Fruit fly (Drosophila melanogaster) whole organism, embryonic: ENCODE data around the gene r2d2.

Source experiments
- C15 ChIP-seq: fragments of 200-800 bp; sonication (Bioruptor generic); IDR thresholded peaks from 3 replicates; pipeline ENCODE4 v1.3.6; 2022; ENCODE audit warnings: missing biosample characterization, missing genetic modification characterization
- CG10274 ChIP-seq: fragments of 200-800 bp; sonication (Bioruptor generic); optimal IDR thresholded peaks from 3 replicates; lab custom pipeline; 2017; ENCODE audit warnings: missing biosample characterization, mild to moderate bottlenecking, missing genetic modification characterization
- CG10565 ChIP-seq: fragments of 200-800 bp; sonication (Bioruptor generic); optimal IDR thresholded peaks from 3 replicates; lab custom pipeline; 2016; ENCODE audit warnings: missing biosample characterization, mild to moderate bottlenecking, missing genetic modification characterization
- CG10979 ChIP-seq: fragments of 200-800 bp; sonication (Bioruptor generic); optimal IDR thresholded peaks from 2 replicates; lab custom pipeline; 2018; ENCODE audit warnings: missing biosample characterization, mild to moderate bottlenecking, missing genetic modification characterization, moderate library complexity
- CG11560 ChIP-seq: fragments of 200-800 bp; sonication (Bioruptor generic); IDR thresholded peaks from 3 replicates; pipeline ENCODE4 v1.3.6; 2022; ENCODE audit warnings: missing biosample characterization, missing genetic modification characterization
- CG12071 ChIP-seq: fragments of 200-800 bp; sonication (Bioruptor generic); optimal IDR thresholded peaks from 3 replicates; lab custom pipeline; 2018; ENCODE audit warnings: missing biosample characterization, mild to moderate bottlenecking, missing genetic modification characterization
- CG12299 ChIP-seq: fragments of 200-800 bp; sonication (Bioruptor generic); optimal IDR thresholded peaks from 2 replicates; lab custom pipeline; 2018; ENCODE audit warnings: missing biosample characterization, mild to moderate bottlenecking, missing genetic modification characterization
- CG14965 ChIP-seq: fragments of 200-800 bp; sonication (Bioruptor generic); optimal IDR thresholded peaks from 2 replicates; lab custom pipeline; 2016; ENCODE audit warnings: missing biosample characterization, missing genetic modification characterization, borderline replicate concordance
- CG1602 ChIP-seq: fragments of 200-800 bp; sonication (Bioruptor generic); optimal IDR thresholded peaks from 3 replicates; lab custom pipeline; 2016; ENCODE audit warnings: missing biosample characterization, missing genetic modification characterization
- CG18476 ChIP-seq: fragments of 200-800 bp; sonication (Bioruptor generic); optimal IDR thresholded peaks from 2 replicates; lab custom pipeline; 2016; ENCODE audit warnings: missing biosample characterization, mild to moderate bottlenecking, missing genetic modification characterization
- CG31224 ChIP-seq: fragments of 200-800 bp; sonication (Bioruptor generic); IDR thresholded peaks from 2 replicates; pipeline ENCODE4 v1.3.6; 2022; ENCODE audit warnings: missing biosample characterization, missing genetic modification characterization
- CG33213 ChIP-seq: fragments of 200-800 bp; sonication (Bioruptor generic); optimal IDR thresholded peaks from 3 replicates; lab custom pipeline; 2016; ENCODE audit warnings: missing biosample characterization, missing genetic modification characterization
- CG4360 ChIP-seq: fragments of 200-800 bp; sonication (Bioruptor generic); IDR thresholded peaks from 2 replicates; pipeline ENCODE4 v1.3.6; 2022; ENCODE audit warnings: missing biosample characterization, missing genetic modification characterization
- CG4424 ChIP-seq: fragments of 200-800 bp; sonication (Bioruptor generic); optimal IDR thresholded peaks from 3 replicates; lab custom pipeline; 2016; ENCODE audit warnings: missing biosample characterization, missing genetic modification characterization
- CG5245 ChIP-seq: fragments of 200-800 bp; sonication (Bioruptor generic); optimal IDR thresholded peaks from 3 replicates; lab custom pipeline; 2016; ENCODE audit warnings: missing biosample characterization, missing genetic modification characterization
- CG7372 ChIP-seq: fragments of 200-800 bp; sonication (Bioruptor generic); IDR thresholded peaks from 2 replicates; pipeline ENCODE4 v1.3.6; 2022; ENCODE audit warnings: missing biosample characterization, missing genetic modification characterization
- CG8290 ChIP-seq, 3 experiments: fragments of 200-800 bp; sonication (Bioruptor generic); optimal IDR thresholded peaks; 2 replicates each; lab custom pipeline; 2016 to 2019; ENCODE audit warnings: missing biosample characterization in 3 of 3, missing genetic modification characterization in 3 of 3, mild to moderate bottlenecking in 2 of 3, moderate library complexity in 1 of 3
- CG9932 ChIP-seq: fragments of 200-800 bp; sonication (Bioruptor generic); IDR thresholded peaks from 2 replicates; pipeline ENCODE4 v1.3.6; 2022; ENCODE audit warnings: missing biosample characterization, missing genetic modification characterization
- CoRest ChIP-seq: fragments of 200-800 bp; sonication (Bioruptor generic); optimal IDR thresholded peaks from 3 replicates; lab custom pipeline; 2018; ENCODE audit warnings: missing biosample characterization, mild to moderate bottlenecking, missing genetic modification characterization, moderate library complexity
- Dad ChIP-seq: fragments of 200-800 bp; sonication (Bioruptor generic); optimal IDR thresholded peaks from 3 replicates; lab custom pipeline; 2016; ENCODE audit warnings: missing biosample characterization, missing genetic modification characterization
- Doc3 ChIP-seq: fragments of 200-800 bp; sonication (Bioruptor generic); IDR thresholded peaks from 3 replicates; pipeline ENCODE4 v1.3.6; 2022; ENCODE audit warnings: missing biosample characterization, missing genetic modification characterization; ENCODE audit not compliant: partially characterized antibody
- Drgx ChIP-seq: fragments of 200-800 bp; sonication (Bioruptor generic); IDR thresholded peaks from 2 replicates; pipeline ENCODE4 v1.3.6; 2022; ENCODE audit warnings: missing biosample characterization, missing genetic modification characterization
- Elba2 ChIP-seq: fragments of 200-800 bp; sonication (Bioruptor generic); optimal IDR thresholded peaks from 3 replicates; lab custom pipeline; 2016; ENCODE audit warnings: missing biosample characterization, missing genetic modification characterization
- Hr51 ChIP-seq, 2 experiments: fragments of 200-800 bp; sonication (Bioruptor generic); optimal IDR thresholded peaks; 2 replicates in 1 of 2; 3 replicates in 1 of 2; lab custom pipeline; 2016 to 2018; ENCODE audit warnings: missing biosample characterization in 2 of 2, missing genetic modification characterization in 2 of 2, mild to moderate bottlenecking in 1 of 2, moderate library complexity in 1 of 2
- Jarid2 ChIP-seq: fragments of 200-800 bp; sonication (Bioruptor generic); optimal IDR thresholded peaks from 3 replicates; lab custom pipeline; 2017; ENCODE audit warnings: mild to moderate bottlenecking, missing biosample characterization, missing genetic modification reagents, missing genetic modification characterization
- NC2β ChIP-seq: fragments of 200-800 bp; sonication (Bioruptor generic); optimal IDR thresholded peaks from 2 replicates; lab custom pipeline; 2016; ENCODE audit warnings: missing biosample characterization, missing genetic modification characterization
- Nf-YC ChIP-seq: fragments of 200-800 bp; optimal IDR thresholded peaks from 3 replicates; lab custom pipeline; 2019; ENCODE audit warnings: missing biosample characterization, mild to moderate bottlenecking, missing genetic modification characterization, moderate library complexity
- Oaz ChIP-seq: fragments of 200-800 bp; sonication (Bioruptor generic); IDR thresholded peaks from 2 replicates; pipeline ENCODE4 v1.3.6; 2022; ENCODE audit warnings: missing biosample characterization, missing genetic modification characterization
- Opbp ChIP-seq: fragments of 200-800 bp; sonication (Bioruptor generic); IDR thresholded peaks from 3 replicates; pipeline ENCODE4 v1.3.6; 2022; ENCODE audit warnings: missing biosample characterization, missing genetic modification characterization; ENCODE audit not compliant: partially characterized antibody
- Scr ChIP-seq: fragments of 200-800 bp; sonication (Bioruptor generic); IDR thresholded peaks from 2 replicates; pipeline ENCODE4 v1.3.6; 2022; ENCODE audit warnings: missing biosample characterization, missing genetic modification characterization; ENCODE audit not compliant: partially characterized antibody
- bowl ChIP-seq: fragments of 200-800 bp; sonication (Bioruptor generic); IDR thresholded peaks from 2 replicates; pipeline ENCODE4 v1.3.6; 2022; ENCODE audit warnings: missing biosample characterization, missing genetic modification characterization
- crol ChIP-seq: fragments of 200-800 bp; sonication (Bioruptor generic); IDR thresholded peaks from 2 replicates; pipeline ENCODE4 v1.3.6; 2022; ENCODE audit warnings: missing biosample characterization, missing genetic modification characterization
- emc ChIP-seq: fragments of 200-800 bp; sonication (Bioruptor generic); optimal IDR thresholded peaks from 2 replicates; lab custom pipeline; 2016; ENCODE audit warnings: missing biosample characterization, missing genetic modification characterization
- en ChIP-seq: fragments of 200-800 bp; sonication (Bioruptor generic); optimal IDR thresholded peaks from 2 replicates; lab custom pipeline; 2016; ENCODE audit warnings: missing biosample characterization, missing genetic modification characterization
- eve ChIP-seq, 2 experiments: fragments of >200 bp; optimal IDR thresholded peaks; 2 replicates each; lab custom pipeline; 2017; ENCODE audit warnings: missing biosample characterization in 2 of 2, missing genetic modification characterization in 2 of 2
- ind ChIP-seq: fragments of 200-800 bp; sonication (Bioruptor generic); optimal IDR thresholded peaks from 3 replicates; lab custom pipeline; 2016; ENCODE audit warnings: missing biosample characterization, missing genetic modification characterization
- kni ChIP-seq: fragments of 200-800 bp; sonication (Bioruptor generic); optimal IDR thresholded peaks from 3 replicates; lab custom pipeline; 2017; ENCODE audit warnings: mild to moderate bottlenecking, missing biosample characterization, missing genetic modification reagents, missing genetic modification characterization
- lbe ChIP-seq: fragments of 200-800 bp; sonication (Bioruptor generic); optimal IDR thresholded peaks from 2 replicates; lab custom pipeline; 2016; ENCODE audit warnings: missing biosample characterization, mild to moderate bottlenecking, missing genetic modification characterization
- pros ChIP-seq: fragments of 200-800 bp; sonication (Bioruptor generic); optimal IDR thresholded peaks from 3 replicates; lab custom pipeline; 2019; ENCODE audit warnings: missing biosample characterization, mild to moderate bottlenecking, missing genetic modification characterization, moderate library complexity
- schlank ChIP-seq: fragments of 200-800 bp; sonication (Bioruptor generic); optimal IDR thresholded peaks from 2 replicates; lab custom pipeline; 2018; ENCODE audit warnings: missing biosample characterization, mild to moderate bottlenecking, missing genetic modification characterization
- sens-2 ChIP-seq: fragments of 200-800 bp; sonication (Bioruptor generic); IDR thresholded peaks from 2 replicates; pipeline ENCODE4 v1.3.6; 2022; ENCODE audit warnings: missing biosample characterization, missing genetic modification characterization
- sisA ChIP-seq: fragments of 200-800 bp; sonication (Bioruptor generic); IDR thresholded peaks from 2 replicates; pipeline ENCODE4 v1.3.6; 2022; ENCODE audit warnings: missing biosample characterization, missing genetic modification characterization
- slbo ChIP-seq: fragments of 200-800 bp; sonication (Bioruptor generic); IDR thresholded peaks from 2 replicates; pipeline ENCODE4 v1.3.6; 2022; ENCODE audit warnings: missing biosample characterization, missing genetic modification characterization
- slp2 ChIP-seq: fragments of 200-800 bp; sonication (Bioruptor generic); optimal IDR thresholded peaks from 2 replicates; lab custom pipeline; 2016; ENCODE audit warnings: missing biosample characterization, missing genetic modification characterization
- sqz ChIP-seq: fragments of 200-800 bp; sonication (Bioruptor generic); optimal IDR thresholded peaks from 3 replicates; lab custom pipeline; 2018; ENCODE audit warnings: missing biosample characterization, mild to moderate bottlenecking, missing genetic modification characterization
- tio ChIP-seq: fragments of 200-800 bp; sonication (Bioruptor generic); optimal IDR thresholded peaks from 2 replicates; lab custom pipeline; 2017; ENCODE audit warnings: missing biosample characterization, missing genetic modification characterization, inconsistent platforms
- wdn ChIP-seq: fragments of 200-800 bp; sonication (Bioruptor generic); IDR thresholded peaks from 2 replicates; pipeline ENCODE4 v1.3.6; 2022; ENCODE audit warnings: missing biosample characterization, missing genetic modification characterization
- wor ChIP-seq: fragments of 200-800 bp; sonication (Bioruptor generic); IDR thresholded peaks from 2 replicates; pipeline ENCODE4 v1.3.6; 2022; ENCODE audit warnings: missing biosample characterization, missing genetic modification characterization
- z ChIP-seq: fragments of 200-800 bp; sonication (Bioruptor generic); IDR thresholded peaks from 3 replicates; pipeline ENCODE4 v1.3.6; 2022; ENCODE audit warnings: missing biosample characterization, missing genetic modification characterization

The r2d2 gene

dm6 chr2L:7782788-7783401 is 17.1 kb upstream of the r2d2 start, which contains the start of gene Brd7-9 (continued):
- TF ChIP-seq CG12299 (tag; lab: Kevin White, UChicago) = peak; percentile 56
- TF ChIP-seq CG10979 (tag; lab: Kevin White, UChicago) = peak; percentile 73
- TF ChIP-seq CG33213 = peak; percentile 38
- peak; percentile 48 for TF ChIP-seq CG8290 (GFP tag; optimal IDR thresholded peaks at IDR 0.05; lab: Kevin White, UChicago)
- peak in 1 of 2 experiments; percentile 87 for TF ChIP-seq CG8290 (tag; optimal IDR thresholded peaks at IDR 0.05; lab: Kevin White, UChicago)
- TF ChIP-seq Dad (GFP tag; lab: Kevin White, UChicago) = peak; percentile 59
- peak; percentile 56; the same call in 1 of the 2 replicates for TF ChIP-seq CG31224 (GFP tag; lab: Robert Waterston, UW)
- 0 out of 2 replicates have a peak, but pooled peaks have one; percentile 6 for TF ChIP-seq CG4360 (GFP tag; lab: Robert Waterston, UW)
- TF ChIP-seq Drgx (GFP tag; lab: Robert Waterston, UW) = peak; percentile 87
- TF ChIP-seq NC2β = peak; percentile 43
- peak; percentile 51 for TF ChIP-seq CG5245
- TF ChIP-seq Elba2 (GFP tag; lab: Kevin White, UChicago) = no peak
- peak; percentile 63; the same call in 1 of the 3 replicates for TF ChIP-seq C15
- TF ChIP-seq slbo = peak; percentile 82
- TF ChIP-seq CG10274 = peak; percentile 7
- peak; percentile 50 for TF ChIP-seq Scr (GFP tag; lab: Robert Waterston, UW)
- TF ChIP-seq Opbp (GFP tag; lab: Robert Waterston, UW) = no peak
- peak; percentile 54 for TF ChIP-seq sisA (GFP tag; lab: Robert Waterston, UW)
- peak; percentile 35 for TF ChIP-seq CG1602 (GFP tag; lab: Kevin White, UChicago)
- TF ChIP-seq z = no peak
- peak; percentile 56 for TF ChIP-seq tio (GFP tag; lab: Kevin White, UChicago)
- TF ChIP-seq CG10565 (GFP tag; lab: Kevin White, UChicago) = no peak
- no peak for TF ChIP-seq CG14965 (GFP tag; lab: Kevin White, UChicago)
- TF ChIP-seq pros (GFP tag; lab: Kevin White, UChicago) = no peak
- no peak for TF ChIP-seq CG11560 (tag; lab: Robert Waterston, UW)
- peak; percentile 39 for TF ChIP-seq CoRest (tag; lab: Kevin White, UChicago)
- TF ChIP-seq CG7372 = peak; percentile 24; the same call in 1 of the 2 replicates
- TF ChIP-seq emc (GFP tag; lab: Kevin White, UChicago) = no peak
- TF ChIP-seq crol (GFP tag; lab: Robert Waterston, UW) = 0 out of 2 replicates have a peak, but pooled peaks have one; percentile 8
- peak; percentile 73 for TF ChIP-seq ind (GFP tag; lab: Kevin White, UChicago)
- peak; percentile 73 for TF ChIP-seq CG4424 (GFP tag; lab: Kevin White, UChicago)
- peak; percentile 12 for TF ChIP-seq Jarid2 (GFP tag; lab: Kevin White, UChicago)
- no peak for TF ChIP-seq eve (GFP tag; optimal IDR thresholded peaks at IDR 0.05; lab: Kevin White, UChicago)
- peak; percentile 44 for TF ChIP-seq en (GFP tag; lab: Kevin White, UChicago)
- TF ChIP-seq sens-2 (GFP tag; lab: Robert Waterston, UW) = peak; percentile 74; the same call in 1 of the 2 replicates
- TF ChIP-seq wdn (GFP tag; lab: Robert Waterston, UW) = peak; percentile 70; the same call in 1 of the 2 replicates
- no peak for TF ChIP-seq lbe (GFP tag; lab: Kevin White, UChicago)
- peak; percentile 48; the same call in 1 of the 2 replicates for TF ChIP-seq wor (GFP tag; lab: Robert Waterston, UW)
- peak; percentile 55 for TF ChIP-seq bowl (GFP tag; lab: Robert Waterston, UW)
- TF ChIP-seq sqz = no peak
- peak; percentile 86 for TF ChIP-seq CG12071 (GFP tag; lab: Kevin White, UChicago)
- TF ChIP-seq Nf-YC (tag; lab: Kevin White, UChicago) = peak; percentile 16
- TF ChIP-seq CG9932 (GFP tag; lab: Robert Waterston, UW) = peak; percentile 73
- TF ChIP-seq CG18476 (GFP tag; lab: Kevin White, UChicago) = peak; percentile 57
- TF ChIP-seq slp2 (GFP tag; lab: Kevin White, UChicago) = peak; percentile 57
- peak; percentile 62; the same call in 1 of the 2 replicates for TF ChIP-seq Oaz (GFP tag; lab: Robert Waterston, UW)
- no peak for TF ChIP-seq schlank (tag; lab: Kevin White, UChicago)
- no peak for TF ChIP-seq Doc3 (GFP tag; lab: Robert Waterston, UW)
- TF ChIP-seq Hr51 (GFP tag; optimal IDR thresholded peaks at IDR 0.05; lab: Kevin White, UChicago) = peak; percentile 25 to 81
- TF ChIP-seq kni (GFP tag; lab: Kevin White, UChicago) = no peak
